Worm (Caenorhabditis elegans) whole organism, mixed stage, embryonic: ENCODE data around the gene F37C4.4.

Experiments used
- M03D4.4 ChIP-seq: sonication (generic microtip); optimal IDR thresholded peaks from 2 replicates; lab custom pipeline; 2017; ENCODE audit warnings: mild to moderate bottlenecking, missing genetic modification characterization, missing compliant biosample characterization
- blmp-1 ChIP-seq: fragments of 150-350 bp; optimal IDR thresholded peaks from 2 replicates; lab custom pipeline; 2014; ENCODE audit warnings: missing biosample characterization, missing genetic modification characterization
- ceh-39 ChIP-seq: fragments of 150-350 bp; optimal IDR thresholded peaks from 2 replicates; lab custom pipeline; 2014; ENCODE audit warnings: missing biosample characterization, missing genetic modification characterization
- ceh-43 ChIP-seq: fragments of 200-800 bp; sonication (Bioruptor generic); optimal IDR thresholded peaks from 2 replicates; lab custom pipeline; 2018; ENCODE audit warnings: mild to moderate bottlenecking, missing genetic modification characterization, moderate library complexity, missing compliant biosample characterization
- ceh-83 ChIP-seq: fragments of 200-800 bp; sonication (Bioruptor generic); optimal IDR thresholded peaks from 2 replicates; lab custom pipeline; 2018; ENCODE audit warnings: mild to moderate bottlenecking, missing genetic modification characterization, missing compliant biosample characterization
- ces-1 ChIP-seq: fragments of 150-350 bp; optimal IDR thresholded peaks from 2 replicates; lab custom pipeline; 2014; ENCODE audit warnings: missing biosample characterization, missing genetic modification reagents, missing genetic modification characterization
- drap-1 ChIP-seq: fragments of 200-800 bp; sonication (Bioruptor generic); optimal IDR thresholded peaks from 3 replicates; lab custom pipeline; 2018; ENCODE audit warnings: mild to moderate bottlenecking, missing genetic modification characterization, missing compliant biosample characterization
- elt-1 ChIP-seq: sonication (generic microtip); optimal IDR thresholded peaks from 2 replicates; lab custom pipeline; 2017; ENCODE audit warnings: missing genetic modification characterization, mild to moderate bottlenecking, missing compliant biosample characterization, antibody characterized with exemption, moderate library complexity, borderline replicate concordance; ENCODE audit not compliant: insufficient read depth
- elt-3 ChIP-seq: fragments of 150-350 bp; optimal IDR thresholded peaks from 2 replicates; lab custom pipeline; 2014; ENCODE audit warnings: missing biosample characterization, missing genetic modification characterization
- flh-1 ChIP-seq: fragments of 200-800 bp; sonication (Bioruptor generic); optimal IDR thresholded peaks from 2 replicates; lab custom pipeline; 2018; ENCODE audit warnings: mild to moderate bottlenecking, missing genetic modification characterization, moderate library complexity, missing compliant biosample characterization
- ham-2 ChIP-seq: fragments of 200-800 bp; sonication (Bioruptor generic); optimal IDR thresholded peaks from 2 replicates; lab custom pipeline; 2018; ENCODE audit warnings: mild to moderate bottlenecking, missing genetic modification characterization, missing compliant biosample characterization
- lin-13 ChIP-seq: fragments of 150-350 bp; optimal IDR thresholded peaks from 2 replicates; lab custom pipeline; 2014; ENCODE audit warnings: missing biosample characterization, missing genetic modification characterization
- lin-32 ChIP-seq: fragments of 200-800 bp; sonication (Bioruptor generic); optimal IDR thresholded peaks from 2 replicates; lab custom pipeline; 2018; ENCODE audit warnings: mild to moderate bottlenecking, missing genetic modification characterization, missing compliant biosample characterization
- mab-5 ChIP-seq: fragments of 150-350 bp; optimal IDR thresholded peaks from 2 replicates; lab custom pipeline; 2014; ENCODE audit warnings: missing biosample characterization, missing genetic modification characterization
- mls-2 ChIP-seq: sonication (generic microtip); optimal IDR thresholded peaks from 2 replicates; lab custom pipeline; 2016; ENCODE audit warnings: mild to moderate bottlenecking, missing genetic modification characterization, moderate library complexity, missing compliant biosample characterization
- nhr-12 ChIP-seq: fragments of 150-350 bp; optimal IDR thresholded peaks from 2 replicates; lab custom pipeline; 2014; ENCODE audit warnings: missing biosample characterization, missing genetic modification characterization
- nhr-237 ChIP-seq: fragments of 150-350 bp; optimal IDR thresholded peaks from 2 replicates; lab custom pipeline; 2014; ENCODE audit warnings: missing biosample characterization, missing genetic modification characterization
- nhr-28 ChIP-seq: fragments of 150-350 bp; optimal IDR thresholded peaks from 2 replicates; lab custom pipeline; 2014; ENCODE audit warnings: missing biosample characterization, missing genetic modification characterization
- pha-4 ChIP-seq: fragments of 150-350 bp; optimal IDR thresholded peaks from 2 replicates; lab custom pipeline; 2018; ENCODE audit warnings: missing biosample characterization, missing genetic modification reagents, missing genetic modification characterization
- sem-2 ChIP-seq: fragments of 200-800 bp; sonication (Bioruptor generic); optimal IDR thresholded peaks from 2 replicates; lab custom pipeline; 2018; ENCODE audit warnings: mild to moderate bottlenecking, missing genetic modification characterization, missing compliant biosample characterization
- sptf-1 ChIP-seq: sonication (generic microtip); optimal IDR thresholded peaks from 2 replicates; lab custom pipeline; 2017; ENCODE audit warnings: mild to moderate bottlenecking, missing genetic modification characterization, moderate library complexity, missing compliant biosample characterization
- tbx-8 ChIP-seq: fragments of 200-800 bp; sonication (Bioruptor generic); optimal IDR thresholded peaks from 2 replicates; lab custom pipeline; 2018; ENCODE audit warnings: mild to moderate bottlenecking, missing genetic modification characterization, moderate library complexity, missing compliant biosample characterization
- unc-120 ChIP-seq: sonication (generic microtip); optimal IDR thresholded peaks from 2 replicates; lab custom pipeline; 2017; ENCODE audit warnings: missing genetic modification characterization, missing compliant biosample characterization; ENCODE audit not compliant: poor library complexity, severe bottlenecking
- unc-39 ChIP-seq: fragments of 150-350 bp; optimal IDR thresholded peaks from 2 replicates; lab custom pipeline; 2014; ENCODE audit warnings: missing biosample characterization, missing genetic modification characterization
- unc-62 ChIP-seq: fragments of 150-350 bp; optimal IDR thresholded peaks from 2 replicates; lab custom pipeline; 2014; ENCODE audit warnings: missing biosample characterization, missing genetic modification reagents, missing genetic modification characterization
- zip-8 ChIP-seq: fragments of 150-350 bp; optimal IDR thresholded peaks from 2 replicates; lab custom pipeline; 2014; ENCODE audit warnings: missing biosample characterization, missing genetic modification characterization
- ztf-11 ChIP-seq: fragments of 150-350 bp; optimal IDR thresholded peaks from 2 replicates; lab custom pipeline; 2014; ENCODE audit warnings: missing biosample characterization, missing genetic modification characterization

F37C4.4 gene

ce11 chrIV:3894770-3895169 lies 27.7 kb downstream of the F37C4.4 start, which contains the start of gene dct-8:
dct-8 (plus strand) TSS chrIV:3895070.
- TF ChIP-seq elt-3 (tag; lab: Kevin White, UChicago), result no peak
- no peak for TF ChIP-seq lin-32 (GFP tag; lab: Kevin White, UChicago)
- no peak for TF ChIP-seq unc-62
- no peak for TF ChIP-seq unc-39
- no peak for TF ChIP-seq ceh-83 (GFP tag; lab: Kevin White, UChicago)
- no peak for TF ChIP-seq mab-5
- TF ChIP-seq unc-120 (tag; lab: Kevin White, UChicago), result no peak
- TF ChIP-seq mls-2 (tag; lab: Kevin White, UChicago), result no peak
- no peak for TF ChIP-seq ces-1 (GFP tag; lab: Kevin White, UChicago)
- no peak for TF ChIP-seq drap-1 (GFP tag; lab: Kevin White, UChicago)
- TF ChIP-seq ham-2, result no peak
- TF ChIP-seq blmp-1 (tag; lab: Kevin White, UChicago), result no peak
- no peak for TF ChIP-seq nhr-237
- no peak for TF ChIP-seq lin-13 (tag; lab: Kevin White, UChicago)
- no peak for TF ChIP-seq ceh-39
- TF ChIP-seq ztf-11 (tag; lab: Kevin White, UChicago), result no peak
- no peak for TF ChIP-seq sptf-1
- no peak for TF ChIP-seq nhr-28
- no peak for TF ChIP-seq pha-4
- no peak for TF ChIP-seq elt-1 (tag; lab: Kevin White, UChicago)

ce11 chrIV:3899719-3900554 lies 32.8 kb downstream of the F37C4.4 start, which contains the start of gene srz-62:
srz-62 (plus strand) TSS chrIV:3900504.
- TF ChIP-seq tbx-8 (no peak), lin-13 (tag; lab: Kevin White, UChicago) (no peak), ceh-43 (GFP tag; lab: Kevin White, UChicago) (no peak)
- TF ChIP-seq, all 35 proteins: peak for 0

- TF ChIP-seq elt-1 (tag; lab: Kevin White, UChicago) (no peak), zip-8 (no peak), nhr-12 (tag; lab: Kevin White, UChicago) (no peak), nhr-237 (no peak), unc-39 (no peak), ces-1 (GFP tag; lab: Kevin White, UChicago) (no peak), sptf-1 (no peak), sem-2 (GFP tag; lab: Kevin White, UChicago) (no peak), ceh-39 (no peak), ceh-43 (GFP tag; lab: Kevin White, UChicago) (no peak), ztf-11 (tag; lab: Kevin White, UChicago) (no peak), tbx-8 (no peak), mls-2 (tag; lab: Kevin White, UChicago) (no peak), M03D4.4 (tag; lab: Kevin White, UChicago) (no peak), nhr-28 (no peak), lin-13 (tag; lab: Kevin White, UChicago) (no peak)
- TF ChIP-seq, all 35 proteins: peak for 0
Measured at ce11 chrIV:3902955-3903354, 35.8 kb downstream of the F37C4.4 start, which contains the start of gene F56D6.6. F56D6.6 (plus strand) TSS chrIV:3903255.

- no peak for TF ChIP-seq flh-1 (GFP tag; lab: Kevin White, UChicago)
- TF ChIP-seq tbx-8, result no peak
- no peak for TF ChIP-seq ztf-11 (tag; lab: Kevin White, UChicago)
- no peak for TF ChIP-seq elt-3 (tag; lab: Kevin White, UChicago)
Measured at ce11 chrIV:3904620-3905019, 37.5 kb downstream of the F37C4.4 start, which contains the start of gene F56D6.21. F56D6.21 (plus strand) TSS chrIV:3904920.

- TF ChIP-seq ceh-83 (GFP tag; lab: Kevin White, UChicago) (no peak), nhr-237 (no peak), flh-1 (GFP tag; lab: Kevin White, UChicago) (no peak), nhr-28 (no peak), ham-2 (no peak), lin-13 (tag; lab: Kevin White, UChicago) (no peak), tbx-8 (no peak), ztf-11 (tag; lab: Kevin White, UChicago) (no peak), mls-2 (tag; lab: Kevin White, UChicago) (no peak)
Measured at ce11 chrIV:3906393-3906792, 39.3 kb downstream of the F37C4.4 start, which contains the start of gene F56D6.11. F56D6.11 (minus strand) TSS chrIV:3906493.
